Worm (Caenorhabditis elegans) whole organism, L3 larva: ENCODE data around the gene mog-5.

Experiments
- ama-1 ChIP-seq: fragments of 150-350 bp; optimal IDR thresholded peaks from 2 replicates; lab custom pipeline; 2018
- ceh-82 ChIP-seq: fragments of 150-350 bp; optimal IDR thresholded peaks from 2 replicates; lab custom pipeline; 2014; ENCODE audit warnings: missing biosample characterization, missing genetic modification characterization
- elt-1 ChIP-seq: fragments of 150-350 bp; optimal IDR thresholded peaks from 2 replicates; lab custom pipeline; 2014; ENCODE audit warnings: missing biosample characterization, missing genetic modification characterization
- elt-3 ChIP-seq, 3 experiments: fragments of 150-350 bp in 1 of 3; sonication (generic microtip) in 2 of 3; optimal IDR thresholded peaks; 2 replicates in 2 of 3; 4 replicates in 1 of 3; lab custom pipeline; 2014 to 2017; ENCODE audit warnings: missing biosample characterization in 3 of 3, missing genetic modification characterization in 3 of 3
- fos-1 ChIP-seq: fragments of 150-350 bp; optimal IDR thresholded peaks from 2 replicates; lab custom pipeline; 2014; ENCODE audit warnings: missing biosample characterization, missing genetic modification characterization
- unc-62 ChIP-seq: fragments of 150-350 bp; sonication (generic microtip); optimal IDR thresholded peaks from 4 replicates; lab custom pipeline; 2014; ENCODE audit warnings: missing biosample characterization, missing genetic modification reagents, missing genetic modification characterization

DNA sequence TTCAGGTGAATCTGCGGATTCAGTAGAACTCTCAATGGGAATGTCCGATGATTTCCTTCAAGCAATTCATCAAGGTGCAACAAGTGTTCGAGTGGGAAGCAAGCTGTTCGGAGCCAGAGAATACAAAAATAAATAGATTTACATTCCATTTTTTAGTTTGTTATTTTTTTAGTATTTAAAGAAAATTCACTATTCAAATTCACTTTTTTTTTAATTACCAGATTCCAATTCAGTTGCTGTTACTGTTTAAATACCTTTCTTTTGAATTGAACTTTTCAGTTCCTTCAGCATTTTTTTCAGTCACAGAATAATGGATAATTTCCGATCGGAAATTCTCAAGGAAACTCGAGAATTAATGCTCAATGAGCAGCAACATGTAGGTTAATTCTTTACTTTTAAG, 47.5 kb upstream of the mog-5 start, which contains the start of gene F09E5.7:
- TF ChIP-seq ama-1 (lab: Kevin White, UChicago) (no peak), elt-1 (tag; lab: Kevin White, UChicago) (no peak), elt-3 (tag; optimal IDR thresholded peaks at IDR 0.05; lab: Kevin White, UChicago) (no peak), fos-1 (tag; lab: Kevin White, UChicago) (no peak), unc-62 (no peak), ceh-82 (tag; lab: Kevin White, UChicago) (no peak)
